Fruit fly (Drosophila melanogaster) whole organism, embryonic: Measurements from ENCODE around the gene P5cr-2.

ENCODE experiments used
- ATbp ChIP-seq: fragments of 200-800 bp; sonication (Bioruptor generic); optimal IDR thresholded peaks from 2 replicates; lab custom pipeline; 2017; ENCODE audit warnings: missing biosample characterization, mild to moderate bottlenecking, missing genetic modification characterization, missing genetic modification reagents
- Adf1 ChIP-seq: fragments of 200-800 bp; sonication (Bioruptor generic); IDR thresholded peaks from 2 replicates; pipeline ENCODE4 v1.3.6; 2022; ENCODE audit warnings: missing biosample characterization, missing genetic modification characterization
- Awh ChIP-seq: fragments of 200-800 bp; sonication (Bioruptor generic); IDR thresholded peaks from 2 replicates; pipeline ENCODE4, ENCODE4 v1.3.6; 2022; ENCODE audit warnings: missing biosample characterization, missing genetic modification characterization
- B-H2 ChIP-seq: fragments of 200-800 bp; sonication (Bioruptor generic); optimal IDR thresholded peaks from 2 replicates; lab custom pipeline; 2018; ENCODE audit warnings: missing biosample characterization, mild to moderate bottlenecking, missing genetic modification characterization
- CG10431 ChIP-seq: fragments of 200-800 bp; sonication (Bioruptor generic); optimal IDR thresholded peaks from 3 replicates; lab custom pipeline; 2018; ENCODE audit warnings: missing biosample characterization, mild to moderate bottlenecking, missing genetic modification characterization
- CG10543 ChIP-seq: fragments of 200-800 bp; sonication (Bioruptor generic); optimal IDR thresholded peaks from 3 replicates; lab custom pipeline; 2017; ENCODE audit warnings: missing biosample characterization, mild to moderate bottlenecking, missing genetic modification characterization, moderate library complexity
- CG11398 ChIP-seq: fragments of 200-800 bp; sonication (Bioruptor generic); optimal IDR thresholded peaks from 2 replicates; lab custom pipeline; 2016; ENCODE audit warnings: missing biosample characterization, missing genetic modification characterization
- CG11696 ChIP-seq: fragments of 200-800 bp; sonication (Bioruptor generic); IDR thresholded peaks from 2 replicates; pipeline ENCODE4 v1.3.6; 2022; ENCODE audit warnings: missing biosample characterization, missing genetic modification characterization
- CG12104 ChIP-seq: fragments of 200-800 bp; sonication (Bioruptor generic); optimal IDR thresholded peaks from 3 replicates; lab custom pipeline; 2016; ENCODE audit warnings: missing biosample characterization, missing genetic modification characterization
- CG12219 ChIP-seq: fragments of 200-800 bp; sonication (Bioruptor generic); optimal IDR thresholded peaks from 3 replicates; lab custom pipeline; 2018; ENCODE audit warnings: missing biosample characterization, mild to moderate bottlenecking, missing genetic modification characterization
- CG15269 ChIP-seq: fragments of 200-800 bp; sonication (Bioruptor generic); optimal IDR thresholded peaks from 2 replicates; lab custom pipeline; 2018; ENCODE audit warnings: missing biosample characterization, mild to moderate bottlenecking, missing genetic modification characterization, moderate library complexity
- CG1603 ChIP-seq: fragments of 200-800 bp; sonication (Bioruptor generic); optimal IDR thresholded peaks from 2 replicates; lab custom pipeline; 2019; ENCODE audit warnings: missing biosample characterization, mild to moderate bottlenecking, missing genetic modification characterization, moderate library complexity
- CG1832 ChIP-seq: fragments of 200-800 bp; sonication (Bioruptor generic); optimal IDR thresholded peaks from 2 replicates; lab custom pipeline; 2017; ENCODE audit warnings: missing biosample characterization, mild to moderate bottlenecking, missing genetic modification characterization, inconsistent platforms
- CG18764 ChIP-seq: fragments of 200-800 bp; sonication (Bioruptor generic); optimal IDR thresholded peaks from 3 replicates; lab custom pipeline; 2016; ENCODE audit warnings: missing biosample characterization, missing genetic modification characterization
- CG2678 ChIP-seq: fragments of 200-800 bp; sonication (Bioruptor generic); optimal IDR thresholded peaks from 3 replicates; lab custom pipeline; 2019; ENCODE audit warnings: missing biosample characterization, mild to moderate bottlenecking, missing genetic modification characterization, moderate library complexity
- CG31365 ChIP-seq: fragments of 200-800 bp; sonication (Bioruptor generic); optimal IDR thresholded peaks from 2 replicates; lab custom pipeline; 2018; ENCODE audit warnings: missing biosample characterization, mild to moderate bottlenecking, missing genetic modification characterization
- CG34422 ChIP-seq: fragments of 200-800 bp; sonication (Bioruptor generic); IDR thresholded peaks from 3 replicates; pipeline ENCODE4 v1.3.6; 2022; ENCODE audit warnings: missing biosample characterization, missing genetic modification characterization
- CG4404 ChIP-seq: fragments of 200-800 bp; sonication (Bioruptor generic); IDR thresholded peaks from 2 replicates; pipeline ENCODE4 v1.3.6; 2022; ENCODE audit warnings: missing biosample characterization, missing genetic modification characterization
- CG5953 ChIP-seq: fragments of 200-800 bp; sonication (Bioruptor generic); IDR thresholded peaks from 2 replicates; pipeline ENCODE4 v1.3.6; 2022; ENCODE audit warnings: missing biosample characterization, missing genetic modification characterization
- CG6765 ChIP-seq: fragments of 200-800 bp; sonication (Bioruptor generic); optimal IDR thresholded peaks from 3 replicates; lab custom pipeline; 2017; ENCODE audit warnings: missing biosample characterization, mild to moderate bottlenecking, missing genetic modification characterization
- CG7271 ChIP-seq: fragments of 200-800 bp; sonication (Bioruptor generic); optimal IDR thresholded peaks from 2 replicates; lab custom pipeline; 2018; ENCODE audit warnings: missing biosample characterization, mild to moderate bottlenecking, missing genetic modification characterization, moderate library complexity
- CG7372 ChIP-seq: fragments of 200-800 bp; sonication (Bioruptor generic); IDR thresholded peaks from 2 replicates; pipeline ENCODE4 v1.3.6; 2022; ENCODE audit warnings: missing biosample characterization, missing genetic modification characterization
- CG7786 ChIP-seq: fragments of 200-800 bp; sonication (Bioruptor generic); optimal IDR thresholded peaks from 2 replicates; lab custom pipeline; 2016; ENCODE audit warnings: missing biosample characterization, missing genetic modification characterization
- CG7839 ChIP-seq: fragments of 200-800 bp; sonication (Bioruptor generic); optimal IDR thresholded peaks from 3 replicates; lab custom pipeline; 2018; ENCODE audit warnings: missing biosample characterization, mild to moderate bottlenecking, missing genetic modification characterization, moderate library complexity
- HLH4C ChIP-seq: fragments of 200-800 bp; sonication (Bioruptor generic); IDR thresholded peaks from 3 replicates; pipeline ENCODE4 v1.3.6; 2022; ENCODE audit warnings: missing biosample characterization, missing genetic modification characterization; ENCODE audit not compliant: partially characterized antibody
- HLHmδ ChIP-seq: fragments of 200-800 bp; sonication (Bioruptor generic); optimal IDR thresholded peaks from 2 replicates; lab custom pipeline; 2018; ENCODE audit warnings: missing biosample characterization, mild to moderate bottlenecking, missing genetic modification characterization, moderate library complexity
- Hand ChIP-seq: fragments of 200-800 bp; sonication (Bioruptor generic); optimal IDR thresholded peaks from 2 replicates; lab custom pipeline; 2017; ENCODE audit warnings: mild to moderate bottlenecking, missing biosample characterization, missing genetic modification reagents, missing genetic modification characterization
- Lhr ChIP-seq: fragments of 200-800 bp; sonication (Bioruptor generic); optimal IDR thresholded peaks from 3 replicates; lab custom pipeline; 2017; ENCODE audit warnings: mild to moderate bottlenecking, missing biosample characterization, missing genetic modification reagents, missing genetic modification characterization
- Nf-YC ChIP-seq: fragments of 200-800 bp; optimal IDR thresholded peaks from 3 replicates; lab custom pipeline; 2019; ENCODE audit warnings: missing biosample characterization, mild to moderate bottlenecking, missing genetic modification characterization, moderate library complexity
- Pdp1 ChIP-seq, 2 experiments: fragments of 200-800 bp; sonication (Bioruptor generic); optimal IDR thresholded peaks; 3 replicates each; lab custom pipeline; 2016; ENCODE audit warnings: missing biosample characterization in 2 of 2, missing genetic modification characterization in 2 of 2, mild to moderate bottlenecking in 1 of 2, moderate library complexity in 1 of 2
- Tbp ChIP-seq: fragments of >200 bp; optimal IDR thresholded peaks from 2 replicates; lab custom pipeline; 2018; ENCODE audit warnings: missing biosample characterization, missing genetic modification characterization
- Trl ChIP-seq, 3 experiments: fragments of >200 bp in 2 of 3; fragments of 200-800 bp in 1 of 3; sonication (Bioruptor generic) in 1 of 3; optimal IDR thresholded peaks; 2 replicates in 1 of 3; 3 replicates in 2 of 3; lab custom pipeline; 2016 to 2017; ENCODE audit warnings: missing biosample characterization in 1 of 3, missing genetic modification characterization in 1 of 3
- btn ChIP-seq: fragments of 200-800 bp; sonication (Bioruptor generic); optimal IDR thresholded peaks from 2 replicates; lab custom pipeline; 2016; ENCODE audit warnings: missing biosample characterization, missing genetic modification characterization
- cg ChIP-seq: fragments of 200-800 bp; sonication (Bioruptor generic); optimal IDR thresholded peaks from 3 replicates; lab custom pipeline; 2019; ENCODE audit warnings: missing biosample characterization, mild to moderate bottlenecking, missing genetic modification characterization, moderate library complexity
- crol ChIP-seq: fragments of 200-800 bp; sonication (Bioruptor generic); IDR thresholded peaks from 2 replicates; pipeline ENCODE4 v1.3.6; 2022; ENCODE audit warnings: missing biosample characterization, missing genetic modification characterization
- da ChIP-seq: fragments of 200-800 bp; sonication (Bioruptor generic); optimal IDR thresholded peaks from 2 replicates; lab custom pipeline; 2016; ENCODE audit warnings: missing biosample characterization, missing genetic modification characterization
- eve ChIP-seq, 2 experiments: fragments of >200 bp; optimal IDR thresholded peaks; 2 replicates each; lab custom pipeline; 2017; ENCODE audit warnings: missing biosample characterization in 2 of 2, missing genetic modification characterization in 2 of 2
- jing ChIP-seq: fragments of 200-800 bp; sonication (Bioruptor generic); optimal IDR thresholded peaks from 2 replicates; lab custom pipeline; 2018; ENCODE audit warnings: missing biosample characterization, mild to moderate bottlenecking, missing genetic modification characterization
- nerfin-2 ChIP-seq: fragments of 200-800 bp; sonication (Bioruptor generic); IDR thresholded peaks from 2 replicates; pipeline ENCODE4 v1.3.6; 2022; ENCODE audit warnings: missing biosample characterization, missing genetic modification characterization; ENCODE audit not compliant: partially characterized antibody
- nom ChIP-seq: fragments of 200-800 bp; sonication (Bioruptor generic); optimal IDR thresholded peaks from 2 replicates; lab custom pipeline; 2017; ENCODE audit warnings: missing biosample characterization, missing genetic modification characterization, mild to moderate bottlenecking, moderate library complexity, missing genetic modification reagents
- pfk ChIP-seq: fragments of 200-800 bp; sonication (Bioruptor generic); optimal IDR thresholded peaks from 2 replicates; lab custom pipeline; 2018; ENCODE audit warnings: missing biosample characterization, mild to moderate bottlenecking, missing genetic modification characterization, moderate library complexity
- prd ChIP-seq, 3 experiments: fragments of >200 bp in 2 of 3; fragments of 200-800 bp in 1 of 3; sonication (Bioruptor generic) in 1 of 3; optimal IDR thresholded peaks in 2 of 3; IDR thresholded peaks in 1 of 3; 2 replicates in 2 of 3; 3 replicates in 1 of 3; pipeline versions ENCODE4 v1.3.6 to Lab custom; 2017 to 2022; ENCODE audit warnings: missing biosample characterization in 1 of 3, missing genetic modification characterization in 1 of 3
- psq ChIP-seq: fragments of 200-800 bp; sonication (Bioruptor generic); optimal IDR thresholded peaks from 2 replicates; lab custom pipeline; 2017; ENCODE audit warnings: missing biosample characterization, missing genetic modification characterization
- row ChIP-seq: fragments of 200-800 bp; sonication (Bioruptor generic); IDR thresholded peaks from 3 replicates; pipeline ENCODE4 v1.3.6; 2022; ENCODE audit warnings: missing biosample characterization, missing genetic modification characterization
- seq ChIP-seq: fragments of 200-800 bp; sonication (Bioruptor generic); IDR thresholded peaks from 2 replicates; pipeline ENCODE4 v1.3.6; 2022; ENCODE audit warnings: missing biosample characterization, missing genetic modification characterization
- slou ChIP-seq: fragments of 200-800 bp; sonication (Bioruptor generic); optimal IDR thresholded peaks from 3 replicates; lab custom pipeline; 2016; ENCODE audit warnings: missing biosample characterization, missing genetic modification characterization
- twi ChIP-seq: fragments of 200-800 bp; optimal IDR thresholded peaks from 2 replicates; lab custom pipeline; 2019; ENCODE audit warnings: missing biosample characterization, mild to moderate bottlenecking, missing genetic modification characterization, moderate library complexity
- unpg ChIP-seq: fragments of 200-800 bp; sonication (Bioruptor generic); optimal IDR thresholded peaks from 3 replicates; lab custom pipeline; 2018; ENCODE audit warnings: missing biosample characterization, mild to moderate bottlenecking, missing genetic modification characterization, moderate library complexity
- wdn ChIP-seq: fragments of 200-800 bp; sonication (Bioruptor generic); IDR thresholded peaks from 2 replicates; pipeline ENCODE4 v1.3.6; 2022; ENCODE audit warnings: missing biosample characterization, missing genetic modification characterization
- yki ChIP-seq: fragments of >200 bp; optimal IDR thresholded peaks from 3 replicates; lab custom pipeline; 2018
- z ChIP-seq: fragments of 200-800 bp; sonication (Bioruptor generic); IDR thresholded peaks from 3 replicates; pipeline ENCODE4 v1.3.6; 2022; ENCODE audit warnings: missing biosample characterization, missing genetic modification characterization

P5cr-2 gene

DNA sequence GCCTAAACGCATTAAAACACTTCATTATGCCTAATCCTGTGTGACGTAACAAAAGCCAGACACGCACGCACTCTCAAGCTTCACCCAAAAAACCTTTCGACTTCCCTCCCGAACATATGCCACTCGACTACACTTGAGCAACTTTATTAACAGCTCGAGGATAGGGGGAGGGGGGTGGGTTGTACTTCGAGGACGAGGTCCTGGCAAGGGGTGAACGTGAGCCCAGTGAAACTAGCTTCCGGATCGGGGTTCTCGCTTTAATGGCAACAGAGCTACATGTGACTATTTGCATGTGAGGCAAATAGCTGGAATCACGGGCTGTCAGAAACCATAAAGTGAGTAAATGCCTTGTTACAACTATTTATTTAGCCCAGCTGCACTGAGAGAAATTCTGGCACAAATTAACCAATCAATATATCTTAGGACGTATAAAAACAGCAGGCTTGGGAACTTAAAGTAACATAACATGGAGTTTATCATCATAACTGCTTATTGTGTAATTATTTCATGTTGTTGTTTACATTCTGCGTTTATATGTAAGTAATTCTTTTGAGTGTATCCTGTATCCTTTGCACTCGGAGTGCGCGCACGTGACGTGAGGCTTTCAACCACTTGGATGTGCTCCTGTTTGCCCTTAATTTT is 16.3 kb downstream of the P5cr-2 start (continued):
- TF ChIP-seq CG2678 (tag; lab: Kevin White, UChicago) (no peak), CG11696 (GFP tag; lab: Robert Waterston, UW) (no peak), Hand (GFP tag; lab: Kevin White, UChicago) (no peak), CG6765 (no peak), da (GFP tag; lab: Kevin White, UChicago) (no peak), row (peak; percentile 74), Adf1 (GFP tag; lab: Robert Waterston, UW) (no peak), unpg (peak; percentile 68), CG31365 (tag; lab: Kevin White, UChicago) (peak; percentile 5), CG15269 (no peak), CG10543 (GFP tag; lab: Kevin White, UChicago) (no peak), btn (no peak), Pdp1 (GFP tag; optimal IDR thresholded peaks at IDR 0.05; lab: Kevin White, UChicago) (peak in 1 of 2 experiments; percentile 3), CG18764 (GFP tag; lab: Kevin White, UChicago) (no peak), CG12104 (GFP tag; lab: Kevin White, UChicago) (no peak), Lhr (peak; percentile 49), CG7839 (tag; lab: Kevin White, UChicago) (peak; percentile 54), CG10431 (GFP tag; lab: Kevin White, UChicago) (peak; percentile 8), CG11398 (peak; percentile 28), jing (GFP tag; lab: Kevin White, UChicago) (peak; percentile 7), twi (peak; percentile 39), ATbp (GFP tag; lab: Kevin White, UChicago) (peak; percentile 59), Awh (GFP tag; lab: Robert Waterston, UW) (no peak), CG7786 (no peak), HLHmδ (GFP tag; lab: Kevin White, UChicago) (no peak), Tbp (GFP tag; lab: Kevin White, UChicago) (no peak), CG12219 (peak; percentile 59), nerfin-2 (GFP tag; lab: Robert Waterston, UW) (no peak), wdn (GFP tag; lab: Robert Waterston, UW) (no peak), CG1603 (tag; lab: Kevin White, UChicago) (peak; percentile 84), CG34422 (no peak), prd (optimal IDR thresholded peaks at IDR 0.05; lab: Kevin White, UChicago) (no peak), prd (GFP tag; IDR thresholded peaks at IDR 0.05; lab: Robert Waterston, UW) (peak; percentile 81), CG4404 (GFP tag; lab: Robert Waterston, UW) (peak; percentile 47; the same call in 1 of the 2 replicates), B-H2 (GFP tag; lab: Kevin White, UChicago) (no peak), slou (GFP tag; lab: Kevin White, UChicago) (no peak)

dm6 chr3R:17557487-17557886 is 22.9 kb downstream of the P5cr-2 start:
- TF ChIP-seq Nf-YC (peak; percentile 96), cg (GFP tag; lab: Kevin White, UChicago) (peak; percentile 34), yki (lab: Kevin White, UChicago) (peak; percentile 74), CG34422 (no peak), CG7271 (no peak), nom (GFP tag; lab: Kevin White, UChicago) (no peak), HLH4C (no peak), eve (GFP tag; optimal IDR thresholded peaks at IDR 0.05; lab: Kevin White, UChicago) (no peak), CG5953 (GFP tag; lab: Robert Waterston, UW) (no peak), psq (GFP tag; lab: Kevin White, UChicago) (no peak), pfk (peak; percentile 86), CG1832 (GFP tag; lab: Kevin White, UChicago) (peak; percentile 58), crol (GFP tag; lab: Robert Waterston, UW) (0 out of 2 replicates have a peak, but pooled peaks have one; percentile 2), Trl (optimal IDR thresholded peaks at IDR 0.05; lab: Kevin White, UChicago) (peak; percentile 85 to 86), Trl (GFP tag; optimal IDR thresholded peaks at IDR 0.05; lab: Kevin White, UChicago) (no peak), seq (GFP tag; lab: Robert Waterston, UW) (peak; percentile 60; the same call in 1 of the 2 replicates), CG7372 (GFP tag; lab: Robert Waterston, UW) (no peak), z (0 out of 3 replicates have a peak, but pooled peaks have one; percentile 25)
